Worm (Caenorhabditis elegans): Measurements from ENCODE around the gene rad-23.
A peak's percentile ranks its signal among the peaks of the same experiment; 100 is the strongest.

Gene rad-23

DNA sequence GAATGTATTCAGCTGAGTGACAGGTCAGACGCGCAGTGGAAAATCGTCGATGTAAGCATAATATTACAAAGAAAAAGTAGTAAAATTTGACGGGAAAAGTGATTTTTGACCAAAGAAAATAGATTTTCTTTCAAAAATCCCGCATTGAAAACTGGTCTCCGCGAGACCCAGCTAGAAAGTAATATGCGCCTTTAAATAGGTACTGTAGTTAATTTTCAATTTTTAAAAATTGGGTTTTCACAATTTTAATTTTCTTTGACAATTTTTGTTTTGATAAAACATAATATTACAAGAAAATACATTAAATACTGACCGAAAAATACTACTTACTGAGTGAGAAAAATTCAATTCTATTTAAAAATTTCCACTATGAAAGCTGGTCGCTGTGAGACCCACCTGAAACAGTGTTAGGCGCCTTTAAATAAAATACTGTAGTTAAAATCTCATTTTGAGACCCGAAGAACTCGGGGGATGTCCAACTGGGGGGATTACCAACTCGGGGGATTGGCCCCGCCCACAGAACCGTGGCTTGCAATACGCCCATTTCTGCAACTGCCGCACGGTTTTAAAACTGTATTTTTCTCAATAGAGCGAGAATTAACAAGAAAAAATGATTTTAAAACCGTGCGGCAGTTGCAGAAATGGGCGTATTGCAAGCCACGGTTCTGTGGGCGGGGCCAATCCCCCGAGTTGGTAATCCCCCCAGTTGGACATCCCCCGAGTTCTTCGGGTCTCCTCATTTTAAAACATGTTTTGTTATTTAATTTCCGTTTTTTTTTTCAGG lies 42.8 kb upstream of the rad-23 start, which contains the start of gene tars-1:
Gene tars-1 (minus strand): TSS at position 497 of the 784 bp plus-strand sequence.
- TF ChIP-seq sma-3 (GFP tag; optimal IDR thresholded peaks at IDR 0.05) = peak; percentile 3

DNA sequence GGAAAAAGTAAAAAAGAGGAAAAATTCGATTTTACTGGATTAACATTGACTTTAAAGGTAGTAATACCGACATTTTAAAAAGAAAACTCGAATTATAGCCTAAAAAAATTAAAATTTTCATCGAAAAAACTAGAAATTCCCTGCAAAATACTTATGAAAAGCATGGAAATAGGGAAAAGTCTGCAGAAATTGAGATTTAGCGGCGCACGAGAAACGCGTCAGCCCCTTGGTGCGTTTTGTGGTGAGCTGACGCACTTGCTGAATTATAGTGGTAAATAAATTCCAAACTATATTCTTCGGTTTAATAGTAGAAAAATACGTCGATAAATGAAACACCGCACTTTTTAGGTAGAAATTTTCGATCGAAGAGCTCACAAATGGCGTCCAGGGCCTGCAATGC lies 41.9 kb upstream of the rad-23 start:
- TF ChIP-seq nhr-129 (tag; optimal IDR thresholded peaks at IDR 0.05) = peak; percentile 42
- peak; percentile 44 for TF ChIP-seq C34F6.9 (tag; optimal IDR thresholded peaks at IDR 0.05)
- TF ChIP-seq ztf-4 (tag; optimal IDR thresholded peaks at IDR 0.05) = no peak
- peak; percentile 8 for TF ChIP-seq nhr-25 (tag; optimal IDR thresholded peaks at IDR 0.05)
- no peak for TF ChIP-seq nhr-6 (tag; optimal IDR thresholded peaks at IDR 0.05)
- peak; percentile 2 for TF ChIP-seq fos-1 (tag; optimal IDR thresholded peaks at IDR 0.05)
- peak; percentile 16 for TF ChIP-seq gmeb-1 (tag; optimal IDR thresholded peaks at IDR 0.05)
- no peak for TF ChIP-seq Y55F3AM.14 (GFP tag; optimal IDR thresholded peaks at IDR 0.05)
- TF ChIP-seq lsy-2 (tag; optimal IDR thresholded peaks at IDR 0.05) = peak in 1 of 2 experiments; percentile 56
- no peak for TF ChIP-seq lin-39 (tag; optimal IDR thresholded peaks at IDR 0.05)
- TF ChIP-seq alr-1 (tag; optimal IDR thresholded peaks at IDR 0.05) = no peak
- no peak for TF ChIP-seq peb-1 (tag; optimal IDR thresholded peaks at IDR 0.05)
- TF ChIP-seq zag-1 (tag; optimal IDR thresholded peaks at IDR 0.05) = no peak
- TF ChIP-seq F13H6.1 (tag; optimal IDR thresholded peaks at IDR 0.05) = no peak
- TF ChIP-seq aly-2 (tag; optimal IDR thresholded peaks at IDR 0.05) = no peak
- no peak for TF ChIP-seq ama-1 (optimal IDR thresholded peaks at IDR 0.05)
- peak; percentile 50 for TF ChIP-seq unc-55 (GFP tag; optimal IDR thresholded peaks at IDR 0.05)
- TF ChIP-seq nhr-11 (tag; optimal IDR thresholded peaks at IDR 0.05) = no peak
- no peak for TF ChIP-seq ztf-11 (tag; optimal IDR thresholded peaks at IDR 0.05)
- TF ChIP-seq lin-11 (tag; optimal IDR thresholded peaks at IDR 0.05) = no peak
- TF ChIP-seq crh-2 (tag; optimal IDR thresholded peaks at IDR 0.05) = peak; percentile 27

DNA sequence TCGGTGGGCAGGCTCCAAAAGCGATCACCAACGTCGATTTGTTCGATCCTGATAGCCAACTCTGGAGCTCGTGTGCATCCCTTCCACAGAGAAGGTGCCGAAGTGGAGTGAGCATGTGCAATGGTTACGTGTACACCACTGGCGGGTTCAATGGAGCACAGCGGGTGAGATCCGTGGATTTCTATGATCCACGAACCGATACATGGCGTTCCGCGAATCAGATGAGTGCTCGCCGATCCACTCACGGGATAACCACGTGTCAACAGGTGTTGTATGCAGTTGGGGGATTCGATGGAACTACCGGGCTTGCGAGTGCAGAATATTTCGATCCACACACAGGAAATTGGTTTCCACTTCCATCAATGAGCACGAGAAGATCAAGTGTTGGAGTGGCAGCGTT lies 38.3 kb upstream of the rad-23 start:
- TF ChIP-seq ztf-11 (tag; optimal IDR thresholded peaks at IDR 0.05) = no peak
- no peak for TF ChIP-seq lin-39 (tag; optimal IDR thresholded peaks at IDR 0.05)
- no peak for TF ChIP-seq nhr-6 (tag; optimal IDR thresholded peaks at IDR 0.05)
- no peak for TF ChIP-seq nhr-23 (tag; optimal IDR thresholded peaks at IDR 0.05)
- TF ChIP-seq ztf-4 (tag; optimal IDR thresholded peaks at IDR 0.05) = no peak
- TF ChIP-seq unc-62 (GFP tag; optimal IDR thresholded peaks at IDR 0.05) = no peak
- no peak for TF ChIP-seq sma-3 (GFP tag; optimal IDR thresholded peaks at IDR 0.05)
- no peak for TF ChIP-seq nhr-21 (tag; optimal IDR thresholded peaks at IDR 0.05)
- no peak for TF ChIP-seq gmeb-1 (tag; optimal IDR thresholded peaks at IDR 0.05)
- no peak for TF ChIP-seq egl-27 (tag; optimal IDR thresholded peaks at IDR 0.05)
- TF ChIP-seq snpc-4 (tag; optimal IDR thresholded peaks at IDR 0.05) = no peak
- TF ChIP-seq skn-1 (tag; optimal IDR thresholded peaks at IDR 0.05) = no peak
- no peak for TF ChIP-seq C34F6.9 (tag; optimal IDR thresholded peaks at IDR 0.05)

DNA sequence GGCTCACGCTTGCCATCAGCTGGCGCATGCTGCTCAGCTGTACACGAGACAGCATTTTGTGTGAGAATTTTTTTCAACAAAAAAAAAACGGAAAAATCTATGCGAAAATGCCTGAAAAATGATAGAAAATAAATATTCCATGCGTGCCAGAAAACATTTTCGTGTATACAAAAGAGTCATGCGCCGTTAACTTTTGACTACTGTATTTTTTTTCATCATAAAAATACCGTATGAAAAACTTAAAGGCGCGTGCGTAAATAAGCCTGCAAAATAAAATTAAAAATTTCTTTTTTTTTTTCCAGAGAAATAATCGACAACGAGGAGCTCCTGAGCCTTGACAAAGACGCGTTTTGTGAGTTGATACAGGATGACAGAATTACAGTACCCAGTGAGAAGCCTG lies 37.4 kb upstream of the rad-23 start:
- TF ChIP-seq nhr-25 (tag; optimal IDR thresholded peaks at IDR 0.05) (no peak), snpc-4 (tag; optimal IDR thresholded peaks at IDR 0.05) (no peak), ceh-82 (tag; optimal IDR thresholded peaks at IDR 0.05) (no peak), unc-55 (GFP tag; optimal IDR thresholded peaks at IDR 0.05) (no peak), elt-3 (tag; optimal IDR thresholded peaks at IDR 0.05) (no peak), skn-1 (tag; optimal IDR thresholded peaks at IDR 0.05) (no peak), C34F6.9 (tag; optimal IDR thresholded peaks at IDR 0.05) (no peak), nhr-11 (tag; optimal IDR thresholded peaks at IDR 0.05) (no peak)

DNA sequence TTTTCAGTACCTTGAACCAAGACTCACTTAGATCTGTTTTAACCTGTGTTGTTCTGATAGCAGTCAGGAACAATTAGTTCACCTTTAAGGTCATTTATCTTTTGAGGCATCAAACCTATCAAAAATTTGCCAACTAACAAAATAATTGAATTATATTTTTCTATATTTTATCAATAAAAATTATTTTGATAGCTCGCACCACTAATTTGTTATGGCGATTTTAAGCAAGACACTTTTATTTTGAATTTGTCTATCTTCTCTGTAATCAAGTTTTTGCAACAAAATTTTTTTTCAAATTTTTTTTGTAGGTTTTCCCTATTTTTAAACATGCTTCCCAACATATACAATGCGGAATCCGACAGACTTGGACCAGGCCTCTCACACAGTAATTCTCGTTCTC lies 36.1 kb upstream of the rad-23 start, which contains the start of gene kel-1:
Gene kel-1 (plus strand): TSS at position 301 of the 400 bp plus-strand sequence.
- TF ChIP-seq lin-13 (GFP tag; optimal IDR thresholded peaks at IDR 0.05) (no peak), nhr-10 (tag; optimal IDR thresholded peaks at IDR 0.05) (no peak), nhr-23 (tag; optimal IDR thresholded peaks at IDR 0.05) (no peak), ztf-11 (tag; optimal IDR thresholded peaks at IDR 0.05) (no peak), lin-39 (tag; optimal IDR thresholded peaks at IDR 0.05) (no peak), mdl-1 (tag; optimal IDR thresholded peaks at IDR 0.05) (no peak), alr-1 (tag; optimal IDR thresholded peaks at IDR 0.05) (no peak), lsy-2 (tag; optimal IDR thresholded peaks at IDR 0.05) (no peak), nhr-6 (tag; optimal IDR thresholded peaks at IDR 0.05) (no peak), Y55F3AM.14 (GFP tag; optimal IDR thresholded peaks at IDR 0.05) (no peak), nhr-129 (tag; optimal IDR thresholded peaks at IDR 0.05) (no peak), egl-27 (tag; optimal IDR thresholded peaks at IDR 0.05) (no peak), R02D3.7 (tag; optimal IDR thresholded peaks at IDR 0.05) (no peak), lin-11 (tag; optimal IDR thresholded peaks at IDR 0.05) (no peak), ztf-1 (GFP tag; conservative IDR thresholded peaks at IDR 0.05) (no peak), sma-3 (GFP tag; optimal IDR thresholded peaks at IDR 0.05) (no peak), blmp-1 (tag; optimal IDR thresholded peaks at IDR 0.05; ENCODE audit: insufficient read depth) (no peak), fos-1 (tag; optimal IDR thresholded peaks at IDR 0.05) (no peak)
